Fruit fly (Drosophila melanogaster) whole organism, embryonic: ENCODE results near the gene janA.
A peak's percentile ranks its signal among the peaks of the same experiment; 100 is the strongest.

ENCODE experiments used
- Bgb ChIP-seq: fragments of 200-800 bp; sonication (Bioruptor generic); IDR thresholded peaks from 2 replicates; pipeline ENCODE4 v1.3.6; 2022; ENCODE audit warnings: missing biosample characterization, missing genetic modification characterization; ENCODE audit not compliant: partially characterized antibody
- CG10565 ChIP-seq: fragments of 200-800 bp; sonication (Bioruptor generic); optimal IDR thresholded peaks from 3 replicates; lab custom pipeline; 2016; ENCODE audit warnings: missing biosample characterization, mild to moderate bottlenecking, missing genetic modification characterization
- CG12744 ChIP-seq: fragments of 200-800 bp; sonication (Bioruptor generic); optimal IDR thresholded peaks from 2 replicates; lab custom pipeline; 2016; ENCODE audit warnings: missing biosample characterization, missing genetic modification characterization
- CG14667 ChIP-seq: fragments of 200-800 bp; sonication (Bioruptor generic); IDR thresholded peaks from 2 replicates; pipeline ENCODE4 v1.3.6; 2022; ENCODE audit warnings: missing biosample characterization, missing genetic modification characterization
- CG18262 ChIP-seq: fragments of 200-800 bp; optimal IDR thresholded peaks from 3 replicates; lab custom pipeline; 2019; ENCODE audit warnings: missing biosample characterization, mild to moderate bottlenecking, missing genetic modification characterization, moderate library complexity
- CG2116 ChIP-seq: fragments of 200-800 bp; sonication (Bioruptor generic); optimal IDR thresholded peaks from 3 replicates; lab custom pipeline; 2018; ENCODE audit warnings: missing biosample characterization, mild to moderate bottlenecking, missing genetic modification characterization
- CG31224 ChIP-seq: fragments of 200-800 bp; sonication (Bioruptor generic); IDR thresholded peaks from 2 replicates; pipeline ENCODE4 v1.3.6; 2022; ENCODE audit warnings: missing biosample characterization, missing genetic modification characterization
- CG31441 ChIP-seq: fragments of 200-800 bp; sonication (Bioruptor generic); IDR thresholded peaks from 2 replicates; pipeline ENCODE4 v1.3.6; 2022; ENCODE audit warnings: missing biosample characterization, missing genetic modification characterization
- CG33557 ChIP-seq: fragments of 200-800 bp; sonication (Bioruptor generic); optimal IDR thresholded peaks from 2 replicates; lab custom pipeline; 2019; ENCODE audit warnings: missing biosample characterization, mild to moderate bottlenecking, missing genetic modification characterization, moderate library complexity
- CG3407 ChIP-seq: fragments of 200-800 bp; sonication (Bioruptor generic); optimal IDR thresholded peaks from 2 replicates; lab custom pipeline; 2018; ENCODE audit warnings: missing biosample characterization, mild to moderate bottlenecking, missing genetic modification characterization
- CG5245 ChIP-seq: fragments of 200-800 bp; sonication (Bioruptor generic); optimal IDR thresholded peaks from 3 replicates; lab custom pipeline; 2016; ENCODE audit warnings: missing biosample characterization, missing genetic modification characterization
- CG6813 ChIP-seq: fragments of 200-800 bp; sonication (Bioruptor generic); optimal IDR thresholded peaks from 2 replicates; lab custom pipeline; 2017; ENCODE audit warnings: missing biosample characterization, missing genetic modification characterization, mild to moderate bottlenecking, moderate library complexity, missing genetic modification reagents
- CG7839 ChIP-seq: fragments of 200-800 bp; sonication (Bioruptor generic); optimal IDR thresholded peaks from 3 replicates; lab custom pipeline; 2018; ENCODE audit warnings: missing biosample characterization, mild to moderate bottlenecking, missing genetic modification characterization, moderate library complexity
- CG9437 ChIP-seq: fragments of 200-800 bp; sonication (Bioruptor generic); optimal IDR thresholded peaks from 2 replicates; lab custom pipeline; 2018; ENCODE audit warnings: missing biosample characterization, mild to moderate bottlenecking, missing genetic modification characterization
- Dek ChIP-seq: fragments of 200-800 bp; sonication (Bioruptor generic); optimal IDR thresholded peaks from 3 replicates; lab custom pipeline; 2019; ENCODE audit warnings: missing biosample characterization, mild to moderate bottlenecking, missing genetic modification characterization, moderate library complexity
- Dip3 ChIP-seq: fragments of 200-800 bp; sonication (Bioruptor generic); optimal IDR thresholded peaks from 3 replicates; lab custom pipeline; 2016; ENCODE audit warnings: missing biosample characterization, missing genetic modification characterization
- Ets97D ChIP-seq: fragments of 200-800 bp; sonication (Bioruptor generic); optimal IDR thresholded peaks from 3 replicates; lab custom pipeline; 2016; ENCODE audit warnings: missing biosample characterization, missing genetic modification characterization
- H2.0 ChIP-seq: fragments of 200-800 bp; sonication (Bioruptor generic); IDR thresholded peaks from 2 replicates; pipeline ENCODE4 v1.3.6; 2022; ENCODE audit warnings: missing biosample characterization, missing genetic modification characterization
- Kr ChIP-seq: fragments of 200-800 bp; sonication (Bioruptor generic); optimal IDR thresholded peaks from 2 replicates; lab custom pipeline; 2017; ENCODE audit warnings: missing biosample characterization, mild to moderate bottlenecking, missing genetic modification characterization
- Lhr ChIP-seq: fragments of 200-800 bp; sonication (Bioruptor generic); optimal IDR thresholded peaks from 3 replicates; lab custom pipeline; 2017; ENCODE audit warnings: mild to moderate bottlenecking, missing biosample characterization, missing genetic modification reagents, missing genetic modification characterization
- Med ChIP-seq: fragments of 200-800 bp; sonication (Bioruptor generic); peaks from one replicate; lab custom pipeline; 2016; ENCODE audit warnings: missing biosample characterization, missing genetic modification characterization, mild to moderate bottlenecking, inconsistent platforms, moderate library complexity
- Neu2 ChIP-seq: fragments of 200-800 bp; sonication (Bioruptor generic); optimal IDR thresholded peaks from 3 replicates; lab custom pipeline; 2016; ENCODE audit warnings: missing biosample characterization, missing genetic modification characterization, borderline replicate concordance
- Pdp1 ChIP-seq, 2 experiments: fragments of 200-800 bp; sonication (Bioruptor generic); optimal IDR thresholded peaks; 3 replicates each; lab custom pipeline; 2016; ENCODE audit warnings: missing biosample characterization in 2 of 2, missing genetic modification characterization in 2 of 2, mild to moderate bottlenecking in 1 of 2, moderate library complexity in 1 of 2
- Rfx ChIP-seq: fragments of 200-800 bp; sonication (Bioruptor generic); IDR thresholded peaks from 2 replicates; pipeline ENCODE4 v1.3.6; 2022; ENCODE audit warnings: missing biosample characterization, missing genetic modification characterization
- Scr ChIP-seq: fragments of 200-800 bp; sonication (Bioruptor generic); IDR thresholded peaks from 2 replicates; pipeline ENCODE4 v1.3.6; 2022; ENCODE audit warnings: missing biosample characterization, missing genetic modification characterization; ENCODE audit not compliant: partially characterized antibody
- Side ChIP-seq: fragments of 200-800 bp; sonication (Bioruptor generic); optimal IDR thresholded peaks from 2 replicates; lab custom pipeline; 2016; ENCODE audit warnings: missing biosample characterization, missing genetic modification characterization
- aop ChIP-seq: fragments of 200-800 bp; sonication (Bioruptor generic); IDR thresholded peaks from 2 replicates; pipeline ENCODE4 v1.3.6; 2022; ENCODE audit warnings: missing biosample characterization, missing genetic modification characterization
- cato ChIP-seq: fragments of 200-800 bp; sonication (Bioruptor generic); optimal IDR thresholded peaks from 2 replicates; lab custom pipeline; 2016; ENCODE audit warnings: missing biosample characterization, missing genetic modification characterization, borderline replicate concordance
- caup ChIP-seq: fragments of 200-800 bp; sonication (Bioruptor generic); optimal IDR thresholded peaks from 3 replicates; lab custom pipeline; 2017; ENCODE audit warnings: missing biosample characterization, mild to moderate bottlenecking, missing genetic modification characterization, moderate library complexity; ENCODE audit not compliant: severe bottlenecking
- cg ChIP-seq: fragments of 200-800 bp; sonication (Bioruptor generic); optimal IDR thresholded peaks from 3 replicates; lab custom pipeline; 2019; ENCODE audit warnings: missing biosample characterization, mild to moderate bottlenecking, missing genetic modification characterization, moderate library complexity
- ci ChIP-seq: fragments of 200-800 bp; sonication (Bioruptor generic); IDR thresholded peaks from 3 replicates; pipeline ENCODE4 v1.3.6; 2022; ENCODE audit warnings: missing biosample characterization, missing genetic modification characterization
- dan ChIP-seq: fragments of 200-800 bp; sonication (Bioruptor generic); IDR thresholded peaks from 2 replicates; pipeline ENCODE4 v1.3.6; 2022; ENCODE audit warnings: missing biosample characterization, missing genetic modification characterization
- dpn ChIP-seq, 2 experiments: fragments of 200-800 bp; sonication (Bioruptor generic); optimal IDR thresholded peaks; 3 replicates each; lab custom pipeline; 2016; ENCODE audit warnings: missing biosample characterization in 2 of 2, missing genetic modification characterization in 2 of 2
- emc ChIP-seq: fragments of 200-800 bp; sonication (Bioruptor generic); optimal IDR thresholded peaks from 2 replicates; lab custom pipeline; 2016; ENCODE audit warnings: missing biosample characterization, missing genetic modification characterization
- fd3F ChIP-seq: fragments of 200-800 bp; sonication (Bioruptor generic); optimal IDR thresholded peaks from 2 replicates; lab custom pipeline; 2018; ENCODE audit warnings: missing biosample characterization, mild to moderate bottlenecking, missing genetic modification characterization, moderate library complexity
- ftz-f1 ChIP-seq: fragments of 200-800 bp; sonication (Bioruptor generic); optimal IDR thresholded peaks from 2 replicates; lab custom pipeline; 2016; ENCODE audit warnings: missing biosample characterization, missing genetic modification characterization
- h ChIP-seq: fragments of >200 bp; optimal IDR thresholded peaks from 2 replicates; lab custom pipeline; 2017
- jing ChIP-seq: fragments of 200-800 bp; sonication (Bioruptor generic); optimal IDR thresholded peaks from 2 replicates; lab custom pipeline; 2018; ENCODE audit warnings: missing biosample characterization, mild to moderate bottlenecking, missing genetic modification characterization
- klu ChIP-seq: fragments of 200-800 bp; sonication (Bioruptor generic); IDR thresholded peaks from 2 replicates; pipeline ENCODE4 v1.3.6; 2022; ENCODE audit warnings: missing biosample characterization, missing genetic modification characterization
- lola ChIP-seq, 3 experiments: fragments of >200 bp in 2 of 3; fragments of 200-800 bp in 1 of 3; sonication (Bioruptor generic) in 1 of 3; optimal IDR thresholded peaks; 2 replicates each; lab custom pipeline; 2017 to 2019; ENCODE audit warnings: missing biosample characterization in 3 of 3, missing genetic modification characterization in 3 of 3, mild to moderate bottlenecking in 1 of 3, moderate library complexity in 1 of 3
- maf-S ChIP-seq: fragments of 200-800 bp; sonication (Bioruptor generic); optimal IDR thresholded peaks from 2 replicates; lab custom pipeline; 2016; ENCODE audit warnings: missing biosample characterization, missing genetic modification characterization
- prd ChIP-seq, 3 experiments: fragments of >200 bp in 2 of 3; fragments of 200-800 bp in 1 of 3; sonication (Bioruptor generic) in 1 of 3; optimal IDR thresholded peaks in 2 of 3; IDR thresholded peaks in 1 of 3; 2 replicates in 2 of 3; 3 replicates in 1 of 3; pipeline versions ENCODE4 v1.3.6 to Lab custom; 2017 to 2022; ENCODE audit warnings: missing biosample characterization in 1 of 3, missing genetic modification characterization in 1 of 3
- pros ChIP-seq: fragments of 200-800 bp; sonication (Bioruptor generic); optimal IDR thresholded peaks from 3 replicates; lab custom pipeline; 2019; ENCODE audit warnings: missing biosample characterization, mild to moderate bottlenecking, missing genetic modification characterization, moderate library complexity
- repo ChIP-seq: fragments of 200-800 bp; sonication (Bioruptor generic); optimal IDR thresholded peaks from 2 replicates; lab custom pipeline; 2016; ENCODE audit warnings: missing biosample characterization, missing genetic modification characterization
- so ChIP-seq: fragments of 200-800 bp; sonication (Bioruptor generic); IDR thresholded peaks from 3 replicates; pipeline ENCODE4 v1.3.6; 2022; ENCODE audit warnings: missing biosample characterization, missing genetic modification characterization
- vvl ChIP-seq: fragments of 200-800 bp; sonication (Bioruptor generic); IDR thresholded peaks from 2 replicates; pipeline ENCODE4 v1.3.6; 2022; ENCODE audit warnings: missing biosample characterization, missing genetic modification characterization
- wor ChIP-seq: fragments of 200-800 bp; sonication (Bioruptor generic); IDR thresholded peaks from 2 replicates; pipeline ENCODE4 v1.3.6; 2022; ENCODE audit warnings: missing biosample characterization, missing genetic modification characterization

The janA gene

dm6 chr3R:30046029-30047001 lies 7.0 kb upstream of the janA start, which contains the start of the genes RpL32 and CG7943 (continued):
- TF ChIP-seq vvl (peak; percentile 97), Kr (GFP tag; lab: Kevin White, UChicago) (peak; percentile 20), Scr (GFP tag; lab: Robert Waterston, UW) (peak; percentile 100), H2.0 (GFP tag; lab: Robert Waterston, UW) (peak; percentile 83), Bgb (GFP tag; lab: Robert Waterston, UW) (peak; percentile 100), ftz-f1 (GFP tag; lab: Kevin White, UChicago) (peak; percentile 81), Rfx (GFP tag; lab: Robert Waterston, UW) (peak; percentile 98), cato (GFP tag; lab: Kevin White, UChicago) (peak; percentile 74), Med (GFP tag; lab: Kevin White, UChicago) (peak; percentile 100), CG14667 (peak; percentile 89), Side (GFP tag; lab: Kevin White, UChicago) (peak; percentile 97), pros (peak; percentile 54), lola (GFP tag; optimal IDR thresholded peaks at IDR 0.05; lab: Kevin White, UChicago) (peak in 1 of 3 experiments; percentile 70), repo (peak; percentile 96), CG5245 (GFP tag; lab: Kevin White, UChicago) (peak; percentile 92), CG33557 (peak; percentile 70), CG2116 (GFP tag; lab: Kevin White, UChicago) (peak; percentile 95), ci (GFP tag; lab: Robert Waterston, UW) (peak; percentile 97), CG3407 (GFP tag; lab: Kevin White, UChicago) (peak; percentile 81), CG6813 (GFP tag; lab: Kevin White, UChicago) (peak; percentile 93), CG18262 (peak; percentile 90), CG12744 (GFP tag; lab: Kevin White, UChicago) (peak; percentile 77), prd (optimal IDR thresholded peaks at IDR 0.05; lab: Kevin White, UChicago) (no peak), prd (GFP tag; IDR thresholded peaks at IDR 0.05; lab: Robert Waterston, UW) (peak; percentile 97), Lhr (GFP tag; lab: Kevin White, UChicago) (peak; percentile 64), Neu2 (GFP tag; lab: Kevin White, UChicago) (peak; percentile 86), Pdp1 (GFP tag; optimal IDR thresholded peaks at IDR 0.05; lab: Kevin White, UChicago) (peak; percentile 98 to 99), dpn (GFP tag; optimal IDR thresholded peaks at IDR 0.05; lab: Kevin White, UChicago) (peak; percentile 83 to 98), emc (peak; percentile 94), klu (GFP tag; lab: Robert Waterston, UW) (peak; percentile 88), cg (GFP tag; lab: Kevin White, UChicago) (no peak), Ets97D (peak; percentile 99), h (lab: Kevin White, UChicago) (no peak), wor (GFP tag; lab: Robert Waterston, UW) (peak; percentile 82), CG7839 (tag; lab: Kevin White, UChicago) (peak; percentile 85), so (GFP tag; lab: Robert Waterston, UW) (peak; percentile 98), Dip3 (GFP tag; lab: Kevin White, UChicago) (peak; percentile 97), dan (GFP tag; lab: Robert Waterston, UW) (peak; percentile 84), CG10565 (GFP tag; lab: Kevin White, UChicago) (peak; percentile 90), CG31224 (peak; percentile 90), maf-S (GFP tag; lab: Kevin White, UChicago) (peak; percentile 92), Dek (peak; percentile 90), jing (peak; percentile 66), aop (peak; percentile 88), fd3F (GFP tag; lab: Kevin White, UChicago) (peak; percentile 85), caup (GFP tag; lab: Kevin White, UChicago) (peak; percentile 97), CG9437 (GFP tag; lab: Kevin White, UChicago) (peak; percentile 76), CG31441 (peak; percentile 88)
